Fruit fly (Drosophila melanogaster): ENCODE measurements around the gene Kap-alpha3.

Kap-alpha3 gene

dm6 chr3R:9555334-9555974 is 22.1 kb downstream of the Kap-alpha3 start, which contains the start of the genes CG9386 and BckdhA (continued):
- peak; percentile 62 for TF ChIP-seq Nf-YC (tag; optimal IDR thresholded peaks at IDR 0.05)
- no peak for TF ChIP-seq prd (optimal IDR thresholded peaks at IDR 0.05)
- peak; percentile 59; the same call in 2 of the 3 replicates for TF ChIP-seq prd (GFP tag; IDR thresholded peaks at IDR 0.05)
- TF ChIP-seq lmd (GFP tag; IDR thresholded peaks at IDR 0.05), result peak; percentile 48; the same call in 1 of the 2 replicates
- TF ChIP-seq CG10431 (GFP tag; optimal IDR thresholded peaks at IDR 0.05), result no peak
- TF ChIP-seq Dll (GFP tag; IDR thresholded peaks at IDR 0.05; ENCODE audit: partially characterized antibody), result peak; percentile 85
- peak; percentile 95 for TF ChIP-seq CG6689 (GFP tag; IDR thresholded peaks at IDR 0.05)
- TF ChIP-seq CG17802 (tag; optimal IDR thresholded peaks at IDR 0.05), result no peak
- TF ChIP-seq knrl (GFP tag; IDR thresholded peaks at IDR 0.05; ENCODE audit: partially characterized antibody), result peak; percentile 69
- peak; percentile 67; the same call in 2 of the 3 replicates for TF ChIP-seq hb (GFP tag; IDR thresholded peaks at IDR 0.05; ENCODE audit: partially characterized antibody)
- peak; percentile 46; the same call in 1 of the 2 replicates for TF ChIP-seq CG14014 (GFP tag; IDR thresholded peaks at IDR 0.05)
- TF ChIP-seq nmo (GFP tag; optimal IDR thresholded peaks at IDR 0.05), result peak; percentile 66
- no peak for TF ChIP-seq fd102C (GFP tag; optimal IDR thresholded peaks at IDR 0.05)
- no peak for TF ChIP-seq jing (GFP tag; optimal IDR thresholded peaks at IDR 0.05)
- TF ChIP-seq ATbp (GFP tag; optimal IDR thresholded peaks at IDR 0.05), result no peak
- peak; percentile 24 for TF ChIP-seq Sin3A (optimal IDR thresholded peaks at IDR 0.05)
- no peak for TF ChIP-seq sisA (GFP tag; IDR thresholded peaks at IDR 0.05)
- TF ChIP-seq Dfd (GFP tag; optimal IDR thresholded peaks at IDR 0.05), result no peak
- TF ChIP-seq Doc2 (GFP tag; IDR thresholded peaks at IDR 0.05), result no peak
- no peak for TF ChIP-seq CG15011 (GFP tag; optimal IDR thresholded peaks at IDR 0.05)
- TF ChIP-seq Taf1 (GFP tag; IDR thresholded peaks at IDR 0.05), result 0 out of 2 replicates have a peak, but pooled peaks have one; percentile 24
- peak; percentile 26 for TF ChIP-seq CG9876 (GFP tag; optimal IDR thresholded peaks at IDR 0.05)
- peak; percentile 75 for TF ChIP-seq Doc3 (GFP tag; IDR thresholded peaks at IDR 0.05; ENCODE audit: partially characterized antibody)
- TF ChIP-seq Sry-β (GFP tag; optimal IDR thresholded peaks at IDR 0.05), result peak; percentile 33
- no peak for TF ChIP-seq E2f1 (GFP tag; IDR thresholded peaks at IDR 0.05)
- TF ChIP-seq NC2α (GFP tag; optimal IDR thresholded peaks at IDR 0.05), result no peak
- peak; percentile 49 for TF ChIP-seq CG9215 (GFP tag; IDR thresholded peaks at IDR 0.05)
- TF ChIP-seq B-H1 (GFP tag; IDR thresholded peaks at IDR 0.05), result no peak
- no peak for TF ChIP-seq Atf6 (GFP tag; IDR thresholded peaks at IDR 0.05)
- TF ChIP-seq Hand (GFP tag; optimal IDR thresholded peaks at IDR 0.05), result no peak
- TF ChIP-seq CG31224 (GFP tag; IDR thresholded peaks at IDR 0.05), result no peak
- TF ChIP-seq CG11456 (GFP tag; IDR thresholded peaks at IDR 0.05), result peak; percentile 57; the same call in 2 of the 3 replicates
- TF ChIP-seq CG7357 (GFP tag; IDR thresholded peaks at IDR 0.05), result no peak
- TF ChIP-seq sd (tag; optimal IDR thresholded peaks at IDR 0.05), result peak; percentile 6
- TF ChIP-seq ase (GFP tag; IDR thresholded peaks at IDR 0.05), result peak; percentile 46; the same call in 1 of the 3 replicates
- no peak for TF ChIP-seq fru (optimal IDR thresholded peaks at IDR 0.05)
- TF ChIP-seq en (GFP tag; optimal IDR thresholded peaks at IDR 0.05), result no peak
- TF ChIP-seq Awh (GFP tag; IDR thresholded peaks at IDR 0.05), result no peak
- peak; percentile 59 for TF ChIP-seq Hsf (GFP tag; optimal IDR thresholded peaks at IDR 0.05)
- TF ChIP-seq Lim3 (GFP tag; IDR thresholded peaks at IDR 0.05), result no peak
- TF ChIP-seq caup (GFP tag; optimal IDR thresholded peaks at IDR 0.05; ENCODE audit: severe bottlenecking), result peak; percentile 52
- no peak for TF ChIP-seq jigr1 (GFP tag; IDR thresholded peaks at IDR 0.05)
- peak; percentile 58 for TF ChIP-seq CG13424 (tag; optimal IDR thresholded peaks at IDR 0.05)
- no peak for TF ChIP-seq dmrt99B (tag; optimal IDR thresholded peaks at IDR 0.05)
- TF ChIP-seq z (GFP tag; IDR thresholded peaks at IDR 0.05), result no peak
- no peak for TF ChIP-seq H2.0 (GFP tag; IDR thresholded peaks at IDR 0.05)
- no peak for TF ChIP-seq wek (GFP tag; optimal IDR thresholded peaks at IDR 0.05)
- no peak for TF ChIP-seq btn (GFP tag; optimal IDR thresholded peaks at IDR 0.05)
- TF ChIP-seq Dad (GFP tag; optimal IDR thresholded peaks at IDR 0.05), result peak; percentile 20
- peak; percentile 16 for TF ChIP-seq CG18764 (GFP tag; optimal IDR thresholded peaks at IDR 0.05)
- peak; percentile 72 for TF ChIP-seq kah (GFP tag; optimal IDR thresholded peaks at IDR 0.05)

Measured in whole organism, embryonic.